Worm (Caenorhabditis elegans) whole organism, late embryonic: ENCODE measurements around the gene hil-6.

Experiments used
- ceh-2 ChIP-seq: sonication (generic microtip); optimal IDR thresholded peaks from 2 replicates; lab custom pipeline; 2016; ENCODE audit warnings: missing genotype, missing genetic modification characterization, missing compliant biosample characterization
- ceh-24 ChIP-seq: sonication (generic microtip); optimal IDR thresholded peaks from 2 replicates; lab custom pipeline; 2016; ENCODE audit warnings: mild to moderate bottlenecking, missing genetic modification characterization, missing compliant biosample characterization
- hlh-6 ChIP-seq: sonication (generic microtip); optimal IDR thresholded peaks from 2 replicates; lab custom pipeline; 2016; ENCODE audit warnings: missing genotype, missing genetic modification characterization, missing compliant biosample characterization
- npax-4 ChIP-seq: sonication (generic microtip); optimal IDR thresholded peaks from 2 replicates; lab custom pipeline; 2016; ENCODE audit warnings: missing genetic modification characterization, missing compliant biosample characterization
- pha-4 ChIP-seq: fragments of 150-350 bp; optimal IDR thresholded peaks from 2 replicates; lab custom pipeline; 2018; ENCODE audit warnings: missing biosample characterization, missing genetic modification reagents, missing genetic modification characterization

DNA sequence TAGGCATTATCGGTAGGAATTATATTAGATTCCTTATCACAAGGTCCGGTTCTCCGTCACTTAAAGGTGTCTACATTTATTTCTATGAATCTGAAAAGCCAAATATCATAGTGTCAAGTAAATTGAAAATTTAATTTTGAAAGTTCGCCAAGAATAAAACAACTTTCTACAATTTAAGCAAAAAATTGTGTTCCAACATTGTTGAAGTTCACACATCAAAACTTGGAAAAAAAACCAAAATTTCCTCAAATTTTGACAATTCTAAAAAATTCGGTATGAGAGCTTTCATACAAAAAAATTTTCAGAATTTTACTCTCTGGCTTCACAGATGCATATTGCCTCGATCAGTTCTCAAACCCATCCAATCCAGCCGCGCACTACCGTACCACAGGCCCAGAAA, 19.6 kb downstream of the hil-6 start, which contains the start of gene F59A7.7:
- TF ChIP-seq ceh-2 (tag; lab: Kevin White, UChicago): no peak
- no peak for TF ChIP-seq pha-4
- no peak for TF ChIP-seq hlh-6 (tag; lab: Kevin White, UChicago)
- no peak for TF ChIP-seq ceh-24 (tag; lab: Kevin White, UChicago)
- no peak for TF ChIP-seq npax-4 (tag; lab: Kevin White, UChicago)
